Worm (Caenorhabditis elegans): ENCODE measurements around the gene mccc-2.
A peak's percentile ranks its signal among the peaks of the same experiment; 100 is the strongest.

mccc-2 gene

ce11 chrIII:9051714-9052113, 37.5 kb downstream of the mccc-2 start:
- TF ChIP-seq ztf-4 (tag; optimal IDR thresholded peaks at IDR 0.05) (no peak), sptf-1 (tag; optimal IDR thresholded peaks at IDR 0.05) (no peak), grh-1 (GFP tag; IDR thresholded peaks at IDR 0.05) (0 out of 2 replicates have a peak, but pooled peaks have one; percentile 4), lir-3 (tag; optimal IDR thresholded peaks at IDR 0.05; ENCODE audit: poor library complexity) (no peak), nhr-71 (tag; optimal IDR thresholded peaks at IDR 0.05) (no peak), ceh-63 (GFP tag; optimal IDR thresholded peaks at IDR 0.05) (peak; percentile 4), xbp-1 (tag; optimal IDR thresholded peaks at IDR 0.05) (no peak), nhr-47 (tag; optimal IDR thresholded peaks at IDR 0.05) (no peak), alr-1 (tag; optimal IDR thresholded peaks at IDR 0.05; ENCODE audit: borderline replicate concordance) (no peak), unc-130 (tag; optimal IDR thresholded peaks at IDR 0.05) (no peak), efl-1 (optimal IDR thresholded peaks at IDR 0.05) (no peak), efl-1 (GFP tag; optimal IDR thresholded peaks at IDR 0.05 in 1 of 2) (peak in 1 of 2 experiments; percentile 92), pqm-1 (tag; optimal IDR thresholded peaks at IDR 0.05) (no peak), nhr-20 (tag; optimal IDR thresholded peaks at IDR 0.05) (no peak), tbx-2 (tag; optimal IDR thresholded peaks at IDR 0.05) (no peak), irx-1 (tag; optimal IDR thresholded peaks at IDR 0.05) (no peak)

DNA sequence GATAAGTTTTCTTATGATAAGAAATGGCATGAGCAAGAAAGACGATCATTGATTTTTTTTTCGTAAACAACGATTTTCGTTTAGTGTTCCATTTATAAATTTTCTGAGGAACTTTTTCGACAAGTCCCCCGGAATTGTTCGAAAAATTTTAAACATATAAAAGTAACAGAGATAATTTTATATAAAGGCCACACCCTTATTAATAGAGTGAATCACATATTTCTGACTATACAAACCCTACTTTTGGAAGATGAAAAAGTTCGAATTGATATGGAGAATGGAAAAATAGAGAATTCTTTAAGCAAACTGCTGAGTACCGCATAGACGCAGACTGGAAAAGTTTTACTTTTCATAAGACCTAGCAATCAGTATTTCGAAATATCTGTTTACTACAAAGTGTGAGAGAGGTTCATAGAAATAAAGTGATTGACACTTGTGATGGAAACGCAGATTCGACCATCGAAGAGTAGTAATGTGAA, 38.0 kb downstream of the mccc-2 start:
- TF ChIP-seq zag-1 (tag; optimal IDR thresholded peaks at IDR 0.05) (no peak), ceh-90 (tag; optimal IDR thresholded peaks at IDR 0.05) (no peak), lir-3 (tag; optimal IDR thresholded peaks at IDR 0.05; ENCODE audit: poor library complexity) (peak; percentile 35), nhr-237 (tag; optimal IDR thresholded peaks at IDR 0.05) (peak; percentile 91), mep-1 (tag; optimal IDR thresholded peaks at IDR 0.05) (peak; percentile 98), ceh-63 (GFP tag; optimal IDR thresholded peaks at IDR 0.05) (no peak), nhr-85 (tag) (peak; percentile 95), grh-1 (GFP tag; IDR thresholded peaks at IDR 0.05) (peak; percentile 68), fkh-8 (tag; optimal IDR thresholded peaks at IDR 0.05) (peak; percentile 75), nhr-20 (tag; optimal IDR thresholded peaks at IDR 0.05) (peak; percentile 84), hlh-17 (GFP tag; optimal IDR thresholded peaks at IDR 0.05; ENCODE audit: borderline replicate concordance) (no peak), unc-130 (tag; optimal IDR thresholded peaks at IDR 0.05) (no peak), efl-1 (optimal IDR thresholded peaks at IDR 0.05) (peak; percentile 46 to 66), efl-1 (GFP tag; optimal IDR thresholded peaks at IDR 0.05 in 1 of 2) (peak; percentile 53 to 95), efl-3 (GFP tag; optimal IDR thresholded peaks at IDR 0.05) (no peak), aly-2 (tag; optimal IDR thresholded peaks at IDR 0.05) (peak; percentile 99), ceh-82 (tag; optimal IDR thresholded peaks at IDR 0.05) (peak in 1 of 3 experiments; percentile 58), ztf-4 (tag; optimal IDR thresholded peaks at IDR 0.05) (peak; percentile 91), fkh-10 (GFP tag; optimal IDR thresholded peaks at IDR 0.05) (no peak), tlp-1 (tag; optimal IDR thresholded peaks at IDR 0.05) (no peak), lsy-2 (tag; optimal IDR thresholded peaks at IDR 0.05) (peak; percentile 79 to 87), dpl-1 (GFP tag; optimal IDR thresholded peaks at IDR 0.05) (peak; percentile 46 to 56 (median 54)), dsc-1 (tag; optimal IDR thresholded peaks at IDR 0.05) (peak; percentile 52), nhr-28 (tag; optimal IDR thresholded peaks at IDR 0.05) (no peak), unc-62 (GFP tag; optimal IDR thresholded peaks at IDR 0.05) (no peak), mef-2 (tag; optimal IDR thresholded peaks at IDR 0.05) (no peak), elt-3 (tag; optimal IDR thresholded peaks at IDR 0.05) (peak in 3 of 6 experiments; percentile 85 to 86 (median 86)), egl-27 (tag; optimal IDR thresholded peaks at IDR 0.05) (peak in 1 of 2 experiments; percentile 17), jun-1 (tag; optimal IDR thresholded peaks at IDR 0.05) (peak; percentile 3), elt-2 (tag; optimal IDR thresholded peaks at IDR 0.05) (peak; percentile 62), C34B4.2 (tag; optimal IDR thresholded peaks at IDR 0.05) (no peak), fos-1 (tag; optimal IDR thresholded peaks at IDR 0.05) (no peak), F16B12.6 (tag; optimal IDR thresholded peaks at IDR 0.05) (peak; percentile 30), sptf-1 (tag; optimal IDR thresholded peaks at IDR 0.05) (no peak), blmp-1 (tag; optimal IDR thresholded peaks at IDR 0.05) (peak; percentile 66), nhr-11 (tag; optimal IDR thresholded peaks at IDR 0.05) (no peak), sox-4 (tag; optimal IDR thresholded peaks at IDR 0.05) (peak; percentile 11), aha-1 (tag; optimal IDR thresholded peaks at IDR 0.05) (no peak), pqm-1 (tag; optimal IDR thresholded peaks at IDR 0.05) (no peak), nhr-71 (tag; optimal IDR thresholded peaks at IDR 0.05) (peak; percentile 93), isw-1 (GFP tag; IDR thresholded peaks at IDR 0.05) (peak; percentile 45), zip-4 (GFP tag; optimal IDR thresholded peaks at IDR 0.05) (peak; percentile 43), ces-1 (GFP tag; optimal IDR thresholded peaks at IDR 0.05) (no peak), mdl-1 (tag; optimal IDR thresholded peaks at IDR 0.05) (peak in 1 of 2 experiments; percentile 63)
